ENCODE assay signal across 6 worm cellular contexts in genomic region chrIII:7790522-7790921, ce11.
TF ChIP-seq lines count a peak whose summit lies in the region.

No protein-coding gene starts in this region.

TF ChIP-seq in whole organism, L1 larva, 84 proteins besides CTCF, POLR2A, EP300 and RAD21 (continues in another document):
- TF ChIP-seq C34B4.2 (tag; optimal IDR thresholded peaks at IDR 0.05; lab: Kevin White, UChicago) (no peak), hlh-17 (GFP tag; optimal IDR thresholded peaks at IDR 0.05; lab: Kevin White, UChicago; ENCODE audit: borderline replicate concordance) (no peak), mdl-1 (tag; optimal IDR thresholded peaks at IDR 0.05; lab: Kevin White, UChicago) (no peak), elt-3 (tag; optimal IDR thresholded peaks at IDR 0.05; lab: Kevin White, UChicago) (no peak), zip-4 (GFP tag; optimal IDR thresholded peaks at IDR 0.05; lab: Kevin White, UChicago) (no peak), unc-98 (GFP tag; IDR thresholded peaks at IDR 0.05; lab: Robert Waterston, UW) (no peak), unc-30 (tag; optimal IDR thresholded peaks at IDR 0.05; lab: Kevin White, UChicago) (no peak), lsy-2 (tag; optimal IDR thresholded peaks at IDR 0.05; lab: Kevin White, UChicago) (peak; percentile 60 to 81), mep-1 (tag; optimal IDR thresholded peaks at IDR 0.05; lab: Kevin White, UChicago) (no peak), fkh-8 (tag; optimal IDR thresholded peaks at IDR 0.05; lab: Kevin White, UChicago) (no peak), snu-23 (GFP tag; optimal IDR thresholded peaks at IDR 0.05; lab: Kevin White, UChicago) (peak; percentile 21), swsn-7 (tag; optimal IDR thresholded peaks at IDR 0.05; lab: Kevin White, UChicago) (no peak), mef-2 (tag; optimal IDR thresholded peaks at IDR 0.05; lab: Kevin White, UChicago) (no peak), tbx-2 (tag; optimal IDR thresholded peaks at IDR 0.05; lab: Kevin White, UChicago) (peak; percentile 6), xbp-1 (tag; optimal IDR thresholded peaks at IDR 0.05; lab: Kevin White, UChicago) (no peak), unc-62 (GFP tag; optimal IDR thresholded peaks at IDR 0.05; lab: Kevin White, UChicago) (no peak)

TF ChIP-seq in whole organism, L2 larva, 48 proteins besides CTCF, POLR2A, EP300 and RAD21:
- TF ChIP-seq lsy-2 (tag; optimal IDR thresholded peaks at IDR 0.05; lab: Kevin White, UChicago) (peak in 1 of 2 experiments; percentile 82), mab-5 (tag; optimal IDR thresholded peaks at IDR 0.05; lab: Kevin White, UChicago) (peak; percentile 74), unc-55 (GFP tag; optimal IDR thresholded peaks at IDR 0.05; lab: Kevin White, UChicago) (peak; percentile 42), nhr-129 (tag; optimal IDR thresholded peaks at IDR 0.05; lab: Kevin White, UChicago) (peak; percentile 6), F13H6.1 (tag; optimal IDR thresholded peaks at IDR 0.05; lab: Kevin White, UChicago) (peak; percentile 22), C34F6.9 (tag; optimal IDR thresholded peaks at IDR 0.05; lab: Kevin White, UChicago) (no peak)

TF ChIP-seq in whole organism, L3 larva, 47 proteins besides CTCF, POLR2A, EP300 and RAD21:
- TF ChIP-seq mdl-1 (tag; optimal IDR thresholded peaks at IDR 0.05; lab: Kevin White, UChicago) (no peak), ZK546.5 (tag; optimal IDR thresholded peaks at IDR 0.05; lab: Kevin White, UChicago) (no peak), fos-1 (tag; optimal IDR thresholded peaks at IDR 0.05; lab: Kevin White, UChicago) (no peak), nfya-1 (tag; optimal IDR thresholded peaks at IDR 0.05; lab: Kevin White, UChicago; ENCODE audit: insufficient read depth) (peak; percentile 65)

TF ChIP-seq in whole organism, L4 larva, 104 proteins besides CTCF, POLR2A, EP300 and RAD21:
- TF ChIP-seq madf-9 (GFP tag; conservative IDR thresholded peaks at IDR 0.05; lab: Robert Waterston, UW) (no peak), hlh-30 (tag; optimal IDR thresholded peaks at IDR 0.05; lab: Kevin White, UChicago; ENCODE audit: insufficient read depth) (peak; percentile 7), unc-62 (GFP tag; optimal IDR thresholded peaks at IDR 0.05 in 1 of 2; lab: Kevin White, UChicago) (peak in 1 of 2 experiments; percentile 75), unc-62 (tag; optimal IDR thresholded peaks at IDR 0.05; lab: Kevin White, UChicago) (no peak), lsy-2 (tag; optimal IDR thresholded peaks at IDR 0.05; lab: Kevin White, UChicago) (peak in 1 of 2 experiments; percentile 68), fos-1 (tag; optimal IDR thresholded peaks at IDR 0.05; lab: Kevin White, UChicago) (no peak), aha-1 (tag; lab: Kevin White, UChicago) (no peak), pqm-1 (tag; optimal IDR thresholded peaks at IDR 0.05; lab: Kevin White, UChicago) (no peak)

TF ChIP-seq in whole organism, late embryonic, 69 proteins besides CTCF, POLR2A, EP300 and RAD21:
- TF ChIP-seq nfya-1 (tag; optimal IDR thresholded peaks at IDR 0.05; lab: Kevin White, UChicago) (peak; percentile 27), lim-6 (tag; optimal IDR thresholded peaks at IDR 0.05; lab: Kevin White, UChicago) (no peak)
TF ChIP-seq in whole organism, late embryonic: peak in this region for 1.

TF ChIP-seq in whole organism, mixed stage, embryonic, 35 proteins besides CTCF, POLR2A, EP300 and RAD21:
- TF ChIP-seq unc-62 (GFP tag; optimal IDR thresholded peaks at IDR 0.05; lab: Kevin White, UChicago) (peak; percentile 63), mab-5 (tag; optimal IDR thresholded peaks at IDR 0.05; lab: Kevin White, UChicago) (peak; percentile 51), ham-2 (GFP tag; optimal IDR thresholded peaks at IDR 0.05; lab: Kevin White, UChicago) (no peak), lsy-2 (tag; optimal IDR thresholded peaks at IDR 0.05; lab: Kevin White, UChicago) (peak; percentile 59), sem-2 (GFP tag; optimal IDR thresholded peaks at IDR 0.05; lab: Kevin White, UChicago) (no peak), ces-1 (GFP tag; optimal IDR thresholded peaks at IDR 0.05; lab: Kevin White, UChicago) (no peak)
